Worm (Caenorhabditis elegans) whole organism, L1 larva: ENCODE results near the gene cpt-1.

Experiments used
- C04F5.9 ChIP-seq: sonication (generic microtip); optimal IDR thresholded peaks from 2 replicates; lab custom pipeline; 2016; ENCODE audit warnings: missing genetic modification characterization, missing compliant biosample characterization
- ceh-8 ChIP-seq: fragments of 200-800 bp; sonication (Bioruptor generic); optimal IDR thresholded peaks from 2 replicates; lab custom pipeline; 2018; ENCODE audit warnings: mild to moderate bottlenecking, missing genetic modification characterization, moderate library complexity, missing compliant biosample characterization
- ceh-82 ChIP-seq, 3 experiments: fragments of 150-350 bp in 1 of 3; sonication (generic microtip) in 2 of 3; optimal IDR thresholded peaks; 2 replicates each; lab custom pipeline; 2014 to 2017; ENCODE audit warnings: missing biosample characterization in 3 of 3, missing genetic modification characterization in 3 of 3
- ceh-88 ChIP-seq: fragments of 200-800 bp; sonication (Bioruptor generic); IDR thresholded peaks from 2 replicates; pipeline ENCODE4 v1.3.6; 2022; ENCODE audit warnings: missing genetic modification characterization, missing compliant biosample characterization
- dpl-1 ChIP-seq, 3 experiments: fragments of 150-350 bp in 2 of 3; sonication (generic microtip) in 1 of 3; optimal IDR thresholded peaks; 2 replicates each; lab custom pipeline; 2014 to 2017; ENCODE audit warnings: missing biosample characterization in 3 of 3, missing genetic modification characterization in 3 of 3, missing genetic modification reagents in 3 of 3
- dsc-1 ChIP-seq: sonication (generic microtip); optimal IDR thresholded peaks from 2 replicates; lab custom pipeline; 2016; ENCODE audit warnings: mild to moderate bottlenecking, missing genetic modification characterization, missing compliant biosample characterization
- efl-1 ChIP-seq, 4 experiments: fragments of 150-350 bp; optimal IDR thresholded peaks in 3 of 4; peaks in 1 of 4; 1 replicate in 1 of 4; 2 replicates in 3 of 4; lab custom pipeline; 2014; ENCODE audit warnings: missing biosample characterization in 2 of 4, missing genetic modification characterization in 2 of 4, missing genetic modification reagents in 2 of 4
- egl-13 ChIP-seq: sonication (generic microtip); optimal IDR thresholded peaks from 2 replicates; lab custom pipeline; 2016; ENCODE audit warnings: missing genotype, missing genetic modification reagents, missing genetic modification characterization, missing compliant biosample characterization
- grh-1 ChIP-seq: fragments of 200-800 bp; sonication (Bioruptor generic); IDR thresholded peaks from 2 replicates; pipeline ENCODE4 v1.3.6; 2022; ENCODE audit warnings: missing genetic modification reagents, missing genetic modification characterization, missing compliant biosample characterization
- isw-1 ChIP-seq: fragments of 200-800 bp; sonication (Bioruptor generic); IDR thresholded peaks from 2 replicates; pipeline ENCODE4 v1.3.6; 2022; ENCODE audit warnings: missing genetic modification characterization, missing compliant biosample characterization
- lin-13 ChIP-seq: fragments of 150-350 bp; optimal IDR thresholded peaks from 2 replicates; lab custom pipeline; 2014; ENCODE audit warnings: missing biosample characterization, missing genetic modification reagents, missing genetic modification characterization
- lin-14 ChIP-seq: fragments of 200-800 bp; sonication (Bioruptor generic); optimal IDR thresholded peaks from 2 replicates; lab custom pipeline; 2018; ENCODE audit warnings: mild to moderate bottlenecking, missing genetic modification characterization, moderate library complexity, missing compliant biosample characterization
- lin-15B ChIP-seq: fragments of 150-350 bp; sonication (generic microtip); optimal IDR thresholded peaks from 3 replicates; lab custom pipeline; 2014; ENCODE audit warnings: missing biosample characterization, missing genetic modification characterization
- lin-35 ChIP-seq, 2 experiments: fragments of 150-350 bp; optimal IDR thresholded peaks; 2 replicates each; lab custom pipeline; 2014; ENCODE audit warnings: missing biosample characterization in 2 of 2, missing genetic modification characterization in 2 of 2, missing genetic modification reagents in 2 of 2
- lsy-2 ChIP-seq, 2 experiments: fragments of 150-350 bp; optimal IDR thresholded peaks; 2 replicates each; lab custom pipeline; 2014; ENCODE audit warnings: missing biosample characterization in 2 of 2, missing genetic modification characterization in 2 of 2
- mab-9 ChIP-seq: fragments of 200-800 bp; sonication (Bioruptor generic); IDR thresholded peaks from 2 replicates; pipeline ENCODE4 v1.3.6; 2022; ENCODE audit warnings: missing genetic modification reagents, missing genetic modification characterization, missing compliant biosample characterization
- nhr-19 ChIP-seq: fragments of 200-800 bp; sonication (Bioruptor generic); conservative IDR thresholded peaks from 2 replicates; pipeline ENCODE4 v1.3.6; 2022; ENCODE audit warnings: missing genetic modification characterization, missing compliant biosample characterization
- nhr-20 ChIP-seq: sonication (generic microtip); optimal IDR thresholded peaks from 2 replicates; lab custom pipeline; 2016; ENCODE audit warnings: mild to moderate bottlenecking, missing genetic modification characterization, missing compliant biosample characterization
- nhr-47 ChIP-seq: sonication (generic microtip); optimal IDR thresholded peaks from 2 replicates; lab custom pipeline; 2016; ENCODE audit warnings: mild to moderate bottlenecking, missing genetic modification characterization, moderate library complexity, missing compliant biosample characterization
- nhr-71 ChIP-seq: sonication (generic microtip); optimal IDR thresholded peaks from 2 replicates; lab custom pipeline; 2016; ENCODE audit warnings: mild to moderate bottlenecking, missing genetic modification characterization, moderate library complexity, missing compliant biosample characterization
- nhr-85 ChIP-seq: sonication (generic microtip); peaks from one replicate; lab custom pipeline; 2016; ENCODE audit warnings: missing genetic modification characterization, inconsistent platforms, missing compliant biosample characterization
- nhr-90 ChIP-seq: sonication (generic microtip); optimal IDR thresholded peaks from 2 replicates; lab custom pipeline; 2016; ENCODE audit warnings: mild to moderate bottlenecking, missing genetic modification characterization, missing compliant biosample characterization; ENCODE audit not compliant: poor library complexity
- rnt-1 ChIP-seq: sonication (generic microtip); optimal IDR thresholded peaks from 2 replicates; lab custom pipeline; 2016; ENCODE audit warnings: mild to moderate bottlenecking, missing genetic modification characterization, moderate library complexity, missing compliant biosample characterization
- skn-1 ChIP-seq: fragments of 150-350 bp; optimal IDR thresholded peaks from 2 replicates; lab custom pipeline; 2014; ENCODE audit warnings: missing biosample characterization, missing genetic modification characterization
- snpc-4 ChIP-seq: fragments of 150-350 bp; optimal IDR thresholded peaks from 2 replicates; lab custom pipeline; 2014; ENCODE audit warnings: missing biosample characterization, missing genetic modification characterization
- snu-23 ChIP-seq: sonication (generic microtip); optimal IDR thresholded peaks from 2 replicates; lab custom pipeline; 2016; ENCODE audit warnings: missing genetic modification characterization, missing compliant biosample characterization
- sup-37 ChIP-seq: fragments of 200-800 bp; sonication (Bioruptor generic); optimal IDR thresholded peaks from 2 replicates; lab custom pipeline; 2018; ENCODE audit warnings: mild to moderate bottlenecking, missing genetic modification characterization, missing compliant biosample characterization
- swsn-7 ChIP-seq: sonication (generic microtip); optimal IDR thresholded peaks from 2 replicates; lab custom pipeline; 2016; ENCODE audit warnings: missing genetic modification characterization, missing compliant biosample characterization
- tbx-2 ChIP-seq: sonication (generic microtip); optimal IDR thresholded peaks from 2 replicates; lab custom pipeline; 2016; ENCODE audit warnings: missing genetic modification characterization, missing compliant biosample characterization
- unc-86 ChIP-seq: sonication (generic microtip); optimal IDR thresholded peaks from 2 replicates; lab custom pipeline; 2016; ENCODE audit warnings: missing genetic modification characterization, missing compliant biosample characterization
- unc-98 ChIP-seq: fragments of 200-800 bp; sonication (Bioruptor generic); IDR thresholded peaks from 2 replicates; pipeline ENCODE4 v1.3.6; 2022; ENCODE audit warnings: missing genetic modification characterization, missing compliant biosample characterization
- xbp-1 ChIP-seq: sonication (generic microtip); optimal IDR thresholded peaks from 2 replicates; lab custom pipeline; 2016; ENCODE audit warnings: missing genetic modification characterization, missing compliant biosample characterization
- zip-4 ChIP-seq: fragments of 200-800 bp; sonication (Bioruptor generic); optimal IDR thresholded peaks from 2 replicates; lab custom pipeline; 2018; ENCODE audit warnings: mild to moderate bottlenecking, missing genetic modification characterization, moderate library complexity, missing compliant biosample characterization
- ztf-11 ChIP-seq, 2 experiments: sonication (generic microtip); optimal IDR thresholded peaks; 2 replicates each; lab custom pipeline; 2016 to 2017; ENCODE audit warnings: missing genetic modification characterization in 2 of 2, missing biosample characterization in 1 of 2, missing compliant biosample characterization in 1 of 2
- ztf-4 ChIP-seq: fragments of 150-350 bp; optimal IDR thresholded peaks from 2 replicates; lab custom pipeline; 2014; ENCODE audit warnings: missing biosample characterization, missing genetic modification characterization

Gene cpt-1

DNA sequence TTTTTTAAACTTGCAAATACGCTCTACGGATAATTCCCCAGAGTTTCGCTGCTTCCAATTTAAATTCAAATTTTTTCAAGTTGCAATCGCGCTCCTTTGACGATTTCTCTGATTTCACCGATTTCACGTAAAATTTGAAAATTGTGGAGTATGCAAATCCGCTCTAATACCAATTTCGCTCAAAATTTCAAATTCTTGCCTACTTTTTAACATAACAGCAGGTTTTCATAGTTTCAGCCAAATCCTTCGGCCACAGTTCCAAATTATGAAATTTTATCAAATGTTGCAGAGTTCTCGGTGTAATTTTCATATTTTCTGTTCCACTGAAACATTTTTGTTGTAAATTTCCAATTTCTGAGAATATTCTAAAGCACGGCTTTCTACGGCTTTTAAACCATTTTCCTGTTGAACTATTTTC lies 8.4 kb downstream of the cpt-1 start, which contains the start of gene alkb-7:
Gene alkb-7, minus strand, starts transcription at position 323 of the 418 bp plus-strand sequence.
- TF ChIP-seq efl-1 (optimal IDR thresholded peaks at IDR 0.05; lab: Kevin White, UChicago) (no peak), efl-1 (GFP tag; optimal IDR thresholded peaks at IDR 0.05 in 1 of 2; lab: Kevin White, UChicago) (peak in 1 of 2 experiments; percentile 70), sup-37 (GFP tag; lab: Kevin White, UChicago) (peak; percentile 9), ztf-4 (peak; percentile 2), ceh-82 (tag; optimal IDR thresholded peaks at IDR 0.05; lab: Kevin White, UChicago) (no peak)

DNA sequence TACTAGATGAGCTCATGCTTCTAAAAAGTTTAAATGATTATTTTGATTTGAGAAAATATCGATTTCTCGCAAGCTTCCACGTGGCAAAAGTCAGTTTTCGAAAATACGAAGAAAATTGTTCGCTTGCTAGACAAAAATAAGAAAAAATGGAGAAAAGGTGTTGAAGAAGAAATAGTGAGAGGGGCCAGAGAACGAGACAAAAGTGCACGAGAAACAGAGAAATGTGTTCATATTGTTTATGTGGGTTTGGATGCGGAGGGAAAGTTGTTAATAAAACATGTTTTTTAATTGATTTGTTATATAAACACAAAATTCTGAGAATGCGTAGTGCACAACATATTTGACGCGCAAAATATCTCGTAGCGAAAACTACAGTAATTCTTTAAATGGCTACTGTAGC lies 10.9 kb downstream of the cpt-1 start, which contains the start of gene Y46G5A.15:
Gene Y46G5A.15, minus strand, starts transcription at position 26 of the 400 bp plus-strand sequence.
- TF ChIP-seq zip-4 (GFP tag; lab: Kevin White, UChicago): no peak
- TF ChIP-seq efl-1 (optimal IDR thresholded peaks at IDR 0.05; lab: Kevin White, UChicago): no peak
- peak in 1 of 2 experiments; percentile 30 for TF ChIP-seq efl-1 (GFP tag; optimal IDR thresholded peaks at IDR 0.05 in 1 of 2; lab: Kevin White, UChicago)

DNA sequence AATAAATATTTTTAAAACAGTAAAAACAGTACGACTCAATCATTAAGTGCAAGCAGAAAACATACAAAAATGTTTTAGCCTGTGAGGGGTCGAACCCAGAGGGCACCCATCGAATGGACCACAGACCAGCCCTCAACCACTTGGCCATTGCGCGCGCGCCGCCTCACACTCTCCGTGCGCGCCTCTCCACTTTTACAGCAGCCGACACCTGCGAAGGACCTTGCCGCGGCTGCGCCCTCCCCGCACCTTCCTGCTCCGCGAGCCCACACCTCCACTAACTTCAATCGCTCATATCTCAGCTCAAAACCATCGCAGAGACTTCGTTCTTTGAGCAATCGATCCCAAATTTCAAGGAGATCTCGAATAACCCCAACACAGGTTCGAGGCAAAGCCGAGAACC lies 17.9 kb downstream of the cpt-1 start:
- peak; percentile 81 for TF ChIP-seq swsn-7 (tag; lab: Kevin White, UChicago)
- TF ChIP-seq lin-14 (GFP tag; lab: Kevin White, UChicago): peak; percentile 68
- TF ChIP-seq ztf-11 (tag; optimal IDR thresholded peaks at IDR 0.05; lab: Kevin White, UChicago): peak in 1 of 2 experiments; percentile 44
- peak; percentile 54; the same call in 1 of the 2 replicates for TF ChIP-seq ceh-88
- peak; percentile 29 to 56 for TF ChIP-seq efl-1 (optimal IDR thresholded peaks at IDR 0.05; lab: Kevin White, UChicago)
- peak; percentile 29 to 95 for TF ChIP-seq efl-1 (GFP tag; optimal IDR thresholded peaks at IDR 0.05 in 1 of 2; lab: Kevin White, UChicago)
- TF ChIP-seq snpc-4 (tag; lab: Kevin White, UChicago): peak; percentile 97
- TF ChIP-seq nhr-47 (tag; lab: Kevin White, UChicago): peak; percentile 84
- TF ChIP-seq nhr-20 (tag; lab: Kevin White, UChicago): peak; percentile 71
- TF ChIP-seq lin-35 (GFP tag; optimal IDR thresholded peaks at IDR 0.05; lab: Kevin White, UChicago): peak; percentile 37 to 48
- peak; percentile 66 for TF ChIP-seq dsc-1
- peak; percentile 98 for TF ChIP-seq lin-13 (GFP tag; lab: Kevin White, UChicago)
- TF ChIP-seq nhr-90: peak; percentile 70
- TF ChIP-seq snu-23 (GFP tag; lab: Kevin White, UChicago): peak; percentile 80
- peak; percentile 86 for TF ChIP-seq nhr-71 (tag; lab: Kevin White, UChicago)
- TF ChIP-seq xbp-1: peak; percentile 58
- peak; percentile 25 for TF ChIP-seq egl-13 (tag; lab: Kevin White, UChicago)
- 0 out of 2 replicates have a peak, but pooled peaks have one; percentile 29 for TF ChIP-seq unc-98 (GFP tag; lab: Robert Waterston, UW)
- peak; percentile 64 for TF ChIP-seq nhr-85 (tag; lab: Kevin White, UChicago)
- peak; percentile 92 for TF ChIP-seq rnt-1 (tag; lab: Kevin White, UChicago)
- TF ChIP-seq lin-15B (tag; lab: Kevin White, UChicago): peak; percentile 59
- TF ChIP-seq lsy-2 (tag; optimal IDR thresholded peaks at IDR 0.05; lab: Kevin White, UChicago): peak; percentile 8 to 63
- peak in 2 of 3 experiments; percentile 19 to 36 for TF ChIP-seq dpl-1 (GFP tag; optimal IDR thresholded peaks at IDR 0.05; lab: Kevin White, UChicago)
- peak; percentile 27 for TF ChIP-seq C04F5.9 (tag; lab: Kevin White, UChicago)
- peak; percentile 86 for TF ChIP-seq nhr-19 (GFP tag; lab: Robert Waterston, UW)
- peak; percentile 81 for TF ChIP-seq ceh-8
- 0 out of 2 replicates have a peak, but pooled peaks have one; percentile 37 for TF ChIP-seq mab-9 (GFP tag; lab: Robert Waterston, UW)
- peak; percentile 70 for TF ChIP-seq unc-86 (tag; lab: Kevin White, UChicago)
- peak; percentile 16; the same call in 1 of the 2 replicates for TF ChIP-seq isw-1 (GFP tag; lab: Robert Waterston, UW)
- TF ChIP-seq grh-1 (GFP tag; lab: Robert Waterston, UW): peak; percentile 57
- peak; percentile 35 for TF ChIP-seq skn-1 (tag; lab: Kevin White, UChicago)
- peak; percentile 46 to 72 (median 56) for TF ChIP-seq ceh-82 (tag; optimal IDR thresholded peaks at IDR 0.05; lab: Kevin White, UChicago)
- TF ChIP-seq tbx-2 (tag; lab: Kevin White, UChicago): peak; percentile 69
- TF ChIP-seq, all 84 proteins: peak for 32; not testable (repeated sequence) for 52
